Fruit fly (Drosophila melanogaster) whole organism, prepupa: ENCODE measurements around the gene Dus1.

Source experiments
- CG10631 ChIP-seq: fragments of 200-800 bp; sonication (Bioruptor generic); optimal IDR thresholded peaks from 2 replicates; lab custom pipeline; 2016; ENCODE audit warnings: missing biosample characterization, missing genetic modification characterization
- CG34406 ChIP-seq: fragments of 200-800 bp; sonication (Bioruptor generic); optimal IDR thresholded peaks from 3 replicates; lab custom pipeline; 2016; ENCODE audit warnings: missing biosample characterization, missing genetic modification characterization
- CG6854 ChIP-seq: fragments of 200-800 bp; sonication (Bioruptor generic); optimal IDR thresholded peaks from 2 replicates; lab custom pipeline; 2017; ENCODE audit warnings: missing biosample characterization, mild to moderate bottlenecking, missing genetic modification characterization
- Gug ChIP-seq: fragments of 200-800 bp; sonication (Bioruptor generic); IDR thresholded peaks from 2 replicates; pipeline ENCODE4 v1.3.6; 2022; ENCODE audit warnings: missing biosample characterization, missing genetic modification characterization
- Met ChIP-seq: fragments of 200-800 bp; sonication (Bioruptor generic); optimal IDR thresholded peaks from 3 replicates; lab custom pipeline; 2016; ENCODE audit warnings: missing biosample characterization, missing genetic modification characterization
- Sox102F ChIP-seq: fragments of 200-800 bp; sonication (Bioruptor generic); optimal IDR thresholded peaks from 2 replicates; lab custom pipeline; 2016; ENCODE audit warnings: missing biosample characterization, mild to moderate bottlenecking, missing genetic modification characterization
- fd59A ChIP-seq: fragments of 200-800 bp; sonication (Bioruptor generic); optimal IDR thresholded peaks from 2 replicates; lab custom pipeline; 2017; ENCODE audit warnings: missing biosample characterization, mild to moderate bottlenecking, missing genetic modification characterization, missing genetic modification reagents
- fd85E ChIP-seq: fragments of 200-800 bp; sonication (Bioruptor generic); optimal IDR thresholded peaks from 3 replicates; lab custom pipeline; 2016; ENCODE audit warnings: missing biosample characterization, missing genetic modification characterization
- fkh ChIP-seq: fragments of 200-800 bp; sonication (Bioruptor generic); optimal IDR thresholded peaks from 3 replicates; lab custom pipeline; 2017; ENCODE audit warnings: missing biosample characterization, mild to moderate bottlenecking, missing genetic modification characterization, moderate library complexity
- net ChIP-seq: fragments of 200-800 bp; sonication (Bioruptor generic); optimal IDR thresholded peaks from 3 replicates; lab custom pipeline; 2016; ENCODE audit warnings: missing biosample characterization, missing genetic modification characterization
- pdm3 ChIP-seq: fragments of 200-800 bp; sonication (Bioruptor generic); optimal IDR thresholded peaks from 3 replicates; lab custom pipeline; 2016; ENCODE audit warnings: missing biosample characterization, missing genetic modification characterization
- topi ChIP-seq: fragments of 200-800 bp; sonication (Bioruptor generic); optimal IDR thresholded peaks from 3 replicates; lab custom pipeline; 2016; ENCODE audit warnings: missing biosample characterization, missing genetic modification characterization

- TF ChIP-seq CG6854 (GFP tag; lab: Kevin White, UChicago) (no peak), Gug (GFP tag; lab: Robert Waterston, UW) (no peak), pdm3 (GFP tag; lab: Kevin White, UChicago) (no peak), topi (GFP tag; lab: Kevin White, UChicago) (no peak), CG10631 (GFP tag; lab: Kevin White, UChicago) (no peak), fkh (GFP tag; lab: Kevin White, UChicago) (no peak), CG34406 (GFP tag; lab: Kevin White, UChicago) (no peak), fd59A (GFP tag; lab: Kevin White, UChicago) (no peak), fd85E (GFP tag; lab: Kevin White, UChicago) (no peak), Sox102F (no peak), Met (GFP tag; lab: Kevin White, UChicago) (no peak), net (no peak)
Observed at dm6 chr2L:240176-240769, 31.3 kb downstream of the Dus1 start.
